Fruit fly (Drosophila melanogaster): ENCODE results near the gene SK.

DNA sequence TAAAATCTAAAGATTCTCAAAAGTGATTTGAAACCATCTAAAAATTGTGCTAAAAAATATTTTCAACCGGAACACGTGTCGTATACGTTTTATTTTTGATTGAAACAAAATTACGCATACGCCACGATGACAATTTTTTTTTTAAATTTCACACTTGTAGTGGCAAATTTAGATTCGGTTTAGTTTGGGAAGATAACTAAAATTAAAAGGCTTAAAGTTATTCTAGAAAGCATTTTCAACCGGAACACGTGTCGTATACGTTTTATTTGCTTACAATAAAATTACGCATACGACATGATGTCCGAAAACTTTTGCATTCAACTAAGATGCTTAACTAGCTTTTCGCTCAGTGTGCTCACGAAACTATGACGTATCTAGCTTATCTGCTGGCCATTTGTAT lies 18.8 kb downstream of the SK start:
- TF ChIP-seq CG8478 (optimal IDR thresholded peaks at IDR 0.05) (no peak), CTCF (optimal IDR thresholded peaks at IDR 0.05) (no peak)

Data from S2 (cell line).